Worm (Caenorhabditis elegans) whole organism, L2 larva: ENCODE results near the gene F54F2.6.

Experiments used
- F13H6.1 ChIP-seq: sonication (generic microtip); optimal IDR thresholded peaks from 2 replicates; lab custom pipeline; 2016; ENCODE audit warnings: missing genetic modification characterization, missing compliant biosample characterization
- Y55F3AM.14 ChIP-seq: fragments of 200-800 bp; sonication (Bioruptor generic); optimal IDR thresholded peaks from 2 replicates; lab custom pipeline; 2018; ENCODE audit warnings: mild to moderate bottlenecking, missing genetic modification characterization, missing compliant biosample characterization
- ZK546.5 ChIP-seq: sonication (generic microtip); optimal IDR thresholded peaks from 2 replicates; lab custom pipeline; 2017; ENCODE audit warnings: missing biosample characterization, missing genetic modification characterization
- alr-1 ChIP-seq: fragments of 150-350 bp; optimal IDR thresholded peaks from 2 replicates; lab custom pipeline; 2014; ENCODE audit warnings: missing biosample characterization, missing genetic modification characterization
- elt-3 ChIP-seq: sonication (generic microtip); optimal IDR thresholded peaks from 2 replicates; lab custom pipeline; 2017; ENCODE audit warnings: missing biosample characterization, missing genetic modification characterization
- lsy-2 ChIP-seq, 2 experiments: fragments of 150-350 bp in 1 of 2; sonication (generic microtip) in 1 of 2; optimal IDR thresholded peaks; 2 replicates each; lab custom pipeline; 2014 to 2017; ENCODE audit warnings: missing biosample characterization in 2 of 2, missing genetic modification characterization in 2 of 2
- mbf-1 ChIP-seq: sonication (generic microtip); optimal IDR thresholded peaks from 2 replicates; lab custom pipeline; 2017; ENCODE audit warnings: missing biosample characterization, missing genetic modification characterization
- nhr-77 ChIP-seq: fragments of 150-350 bp; optimal IDR thresholded peaks from 2 replicates; lab custom pipeline; 2014; ENCODE audit warnings: missing biosample characterization, missing genetic modification characterization
- sma-9 ChIP-seq, 2 experiments: fragments of 150-350 bp in 1 of 2; sonication (generic microtip) in 1 of 2; optimal IDR thresholded peaks; 2 replicates each; lab custom pipeline; 2014 to 2016; ENCODE audit warnings: missing genetic modification characterization in 2 of 2, mild to moderate bottlenecking in 1 of 2, missing biosample characterization in 1 of 2, missing compliant biosample characterization in 1 of 2, missing genetic modification reagents in 1 of 2, moderate library complexity in 1 of 2

DNA sequence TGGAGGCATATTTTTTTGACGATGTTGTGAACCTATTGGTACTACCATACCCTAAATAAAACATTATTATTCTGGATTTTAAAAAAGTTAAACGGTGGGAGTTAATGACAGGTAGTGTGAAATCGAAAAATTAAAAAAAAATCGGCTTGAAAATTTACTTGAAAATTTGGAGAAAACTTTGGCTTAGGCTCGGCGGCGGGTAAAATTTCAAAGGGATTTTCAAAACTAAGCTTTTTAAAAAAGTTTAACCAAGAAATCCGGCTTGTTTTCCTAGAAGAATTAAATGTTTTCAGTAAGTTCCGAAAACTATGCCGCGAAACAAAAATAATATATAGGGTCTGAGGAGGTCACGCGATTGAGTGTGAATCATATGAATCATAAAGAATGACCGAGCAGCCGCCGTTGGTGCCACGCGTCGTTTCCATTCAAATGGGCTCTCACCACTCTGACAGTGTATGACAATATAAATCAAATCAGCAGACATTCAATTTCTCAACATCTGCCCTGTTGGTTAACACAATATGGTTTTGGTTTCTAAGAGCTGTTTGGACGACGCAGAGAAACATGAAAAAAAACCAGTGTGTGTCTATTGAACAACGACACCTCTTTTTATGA lies 39.4 kb downstream of the F54F2.6 start, which contains the start of gene aak-1:
- TF ChIP-seq sma-9 (GFP tag; optimal IDR thresholded peaks at IDR 0.05; lab: Kevin White, UChicago) = no peak
- no peak for TF ChIP-seq sma-9 (tag; optimal IDR thresholded peaks at IDR 0.05; lab: Kevin White, UChicago)
- no peak for TF ChIP-seq alr-1
- no peak for TF ChIP-seq mbf-1
- TF ChIP-seq ZK546.5 (tag; lab: Kevin White, UChicago) = no peak
- TF ChIP-seq elt-3 (tag; lab: Kevin White, UChicago) = no peak
- no peak for TF ChIP-seq nhr-77 (tag; lab: Kevin White, UChicago)
- TF ChIP-seq F13H6.1 = no peak
- TF ChIP-seq lsy-2 (tag; optimal IDR thresholded peaks at IDR 0.05; lab: Kevin White, UChicago) = no peak
- no peak for TF ChIP-seq Y55F3AM.14 (GFP tag; lab: Kevin White, UChicago)
